Fruit fly (Drosophila melanogaster) whole organism, prepupa: Measurements from ENCODE around the gene Elovl7.

Source experiments
- Blimp-1 ChIP-seq: fragments of 200-800 bp; sonication (Bioruptor generic); optimal IDR thresholded peaks from 3 replicates; lab custom pipeline; 2017; ENCODE audit warnings: missing biosample characterization, missing genetic modification characterization, mild to moderate bottlenecking, moderate library complexity, missing genetic modification reagents
- CG10631 ChIP-seq: fragments of 200-800 bp; sonication (Bioruptor generic); optimal IDR thresholded peaks from 2 replicates; lab custom pipeline; 2016; ENCODE audit warnings: missing biosample characterization, missing genetic modification characterization
- CG10669 ChIP-seq: fragments of 200-800 bp; sonication (Bioruptor generic); optimal IDR thresholded peaks from 3 replicates; lab custom pipeline; 2018; ENCODE audit warnings: missing biosample characterization, mild to moderate bottlenecking, missing genetic modification characterization, moderate library complexity
- CG11762 ChIP-seq: fragments of 200-800 bp; sonication (Bioruptor generic); optimal IDR thresholded peaks from 3 replicates; lab custom pipeline; 2016; ENCODE audit warnings: missing biosample characterization, missing genetic modification characterization; ENCODE audit not compliant: insufficient read depth
- CG15336 ChIP-seq: fragments of 200-800 bp; sonication (Bioruptor generic); IDR thresholded peaks from 2 replicates; pipeline ENCODE4 v1.3.6; 2022; ENCODE audit warnings: missing biosample characterization, missing genetic modification characterization
- CG1621 ChIP-seq: fragments of 200-800 bp; sonication (Bioruptor generic); optimal IDR thresholded peaks from 3 replicates; lab custom pipeline; 2018; ENCODE audit warnings: missing biosample characterization, mild to moderate bottlenecking, missing genetic modification characterization
- CG16779 ChIP-seq: fragments of 200-800 bp; sonication (Bioruptor generic); optimal IDR thresholded peaks from 3 replicates; lab custom pipeline; 2017; ENCODE audit warnings: missing biosample characterization, mild to moderate bottlenecking, missing genetic modification characterization
- CG3032 ChIP-seq: fragments of 200-800 bp; optimal IDR thresholded peaks from 2 replicates; lab custom pipeline; 2019; ENCODE audit warnings: missing biosample characterization, mild to moderate bottlenecking, missing genetic modification characterization, moderate library complexity
- CG31627 ChIP-seq: fragments of 200-800 bp; sonication (Bioruptor generic); optimal IDR thresholded peaks from 3 replicates; lab custom pipeline; 2016; ENCODE audit warnings: missing biosample characterization, missing genetic modification characterization
- CG32006 ChIP-seq: fragments of 200-800 bp; sonication (Bioruptor generic); optimal IDR thresholded peaks from 3 replicates; lab custom pipeline; 2017; ENCODE audit warnings: missing biosample characterization, mild to moderate bottlenecking, missing genetic modification characterization
- CG34406 ChIP-seq: fragments of 200-800 bp; sonication (Bioruptor generic); optimal IDR thresholded peaks from 3 replicates; lab custom pipeline; 2016; ENCODE audit warnings: missing biosample characterization, missing genetic modification characterization
- CG3919 ChIP-seq: fragments of 200-800 bp; sonication (Bioruptor generic); optimal IDR thresholded peaks from 3 replicates; lab custom pipeline; 2016; ENCODE audit warnings: missing biosample characterization, missing genetic modification characterization
- CG4318 ChIP-seq: fragments of 200-800 bp; sonication (Bioruptor generic); optimal IDR thresholded peaks from 3 replicates; lab custom pipeline; 2017; ENCODE audit warnings: missing biosample characterization, mild to moderate bottlenecking, missing genetic modification characterization
- CG6792 ChIP-seq: fragments of 200-800 bp; sonication (Bioruptor generic); optimal IDR thresholded peaks from 3 replicates; lab custom pipeline; 2016; ENCODE audit warnings: missing biosample characterization, missing genetic modification characterization
- CG6808 ChIP-seq: fragments of 200-800 bp; sonication (Bioruptor generic); optimal IDR thresholded peaks from 3 replicates; lab custom pipeline; 2017; ENCODE audit warnings: missing biosample characterization, missing genetic modification characterization, mild to moderate bottlenecking, moderate library complexity, missing genetic modification reagents
- CG6854 ChIP-seq: fragments of 200-800 bp; sonication (Bioruptor generic); optimal IDR thresholded peaks from 2 replicates; lab custom pipeline; 2017; ENCODE audit warnings: missing biosample characterization, mild to moderate bottlenecking, missing genetic modification characterization
- CG7368 ChIP-seq: fragments of 200-800 bp; sonication (Bioruptor generic); optimal IDR thresholded peaks from 3 replicates; lab custom pipeline; 2016; ENCODE audit warnings: missing biosample characterization, missing genetic modification characterization
- CG8119 ChIP-seq: fragments of 200-800 bp; sonication (Bioruptor generic); IDR thresholded peaks from 3 replicates; pipeline ENCODE4 v1.3.6; 2022; ENCODE audit warnings: missing biosample characterization, missing genetic modification characterization
- CG8319 ChIP-seq: fragments of 200-800 bp; sonication (Bioruptor generic); optimal IDR thresholded peaks from 3 replicates; lab custom pipeline; 2016; ENCODE audit warnings: missing biosample characterization, missing genetic modification characterization
- CG9139 ChIP-seq: fragments of 200-800 bp; sonication (Bioruptor generic); optimal IDR thresholded peaks from 3 replicates; lab custom pipeline; 2017; ENCODE audit warnings: missing biosample characterization, mild to moderate bottlenecking, missing genetic modification characterization
- Eip75B ChIP-seq: fragments of 200-800 bp; sonication (Bioruptor generic); optimal IDR thresholded peaks from 3 replicates; lab custom pipeline; 2016; ENCODE audit warnings: missing biosample characterization, missing genetic modification characterization
- Eip78C ChIP-seq: fragments of 200-800 bp; sonication (Bioruptor generic); peaks from one replicate; lab custom pipeline; 2016; ENCODE audit warnings: missing biosample characterization, missing genetic modification characterization
- Eip93F ChIP-seq: fragments of 200-800 bp; sonication (Bioruptor generic); optimal IDR thresholded peaks from 2 replicates; lab custom pipeline; 2016; ENCODE audit warnings: missing biosample characterization, mild to moderate bottlenecking, missing genetic modification characterization
- Ets21C ChIP-seq: fragments of 200-800 bp; sonication (Bioruptor generic); optimal IDR thresholded peaks from 3 replicates; lab custom pipeline; 2016; ENCODE audit warnings: missing biosample characterization, missing genetic modification characterization
- Ets96B ChIP-seq: fragments of 200-800 bp; optimal IDR thresholded peaks from 2 replicates; lab custom pipeline; 2019; ENCODE audit warnings: missing biosample characterization, mild to moderate bottlenecking, missing genetic modification characterization, moderate library complexity
- Gug ChIP-seq: fragments of 200-800 bp; sonication (Bioruptor generic); IDR thresholded peaks from 2 replicates; pipeline ENCODE4 v1.3.6; 2022; ENCODE audit warnings: missing biosample characterization, missing genetic modification characterization
- Hr39 ChIP-seq: fragments of 200-800 bp; sonication (Bioruptor generic); optimal IDR thresholded peaks from 2 replicates; lab custom pipeline; 2016; ENCODE audit warnings: missing biosample characterization, missing genetic modification characterization
- Hr4 ChIP-seq: fragments of 200-800 bp; sonication (Bioruptor generic); optimal IDR thresholded peaks from 3 replicates; lab custom pipeline; 2016; ENCODE audit warnings: missing biosample characterization, missing genetic modification characterization
- Lpt ChIP-seq: fragments of 200-800 bp; sonication (Bioruptor generic); optimal IDR thresholded peaks from 3 replicates; lab custom pipeline; 2016; ENCODE audit warnings: missing biosample characterization, missing genetic modification characterization
- OdsH ChIP-seq: fragments of 200-800 bp; sonication (Bioruptor generic); optimal IDR thresholded peaks from 3 replicates; lab custom pipeline; 2016; ENCODE audit warnings: missing biosample characterization, missing genetic modification characterization
- Smox ChIP-seq: fragments of 200-800 bp; sonication (Bioruptor generic); optimal IDR thresholded peaks from 3 replicates; lab custom pipeline; 2016; ENCODE audit warnings: missing biosample characterization, missing genetic modification characterization
- Sox102F ChIP-seq: fragments of 200-800 bp; sonication (Bioruptor generic); optimal IDR thresholded peaks from 2 replicates; lab custom pipeline; 2016; ENCODE audit warnings: missing biosample characterization, mild to moderate bottlenecking, missing genetic modification characterization
- Sox14 ChIP-seq: fragments of 200-800 bp; sonication (Bioruptor generic); optimal IDR thresholded peaks from 3 replicates; lab custom pipeline; 2016; ENCODE audit warnings: missing biosample characterization, missing genetic modification characterization
- Sox15 ChIP-seq: fragments of 200-800 bp; sonication (Bioruptor generic); optimal IDR thresholded peaks from 3 replicates; lab custom pipeline; 2016; ENCODE audit warnings: missing biosample characterization, missing genetic modification characterization
- achi ChIP-seq: fragments of 200-800 bp; sonication (Bioruptor generic); optimal IDR thresholded peaks from 3 replicates; lab custom pipeline; 2016; ENCODE audit warnings: missing biosample characterization, missing genetic modification characterization
- acj6 ChIP-seq: fragments of 200-800 bp; sonication (Bioruptor generic); optimal IDR thresholded peaks from 3 replicates; lab custom pipeline; 2016; ENCODE audit warnings: missing biosample characterization, missing genetic modification characterization
- cyc ChIP-seq: fragments of 200-800 bp; sonication (Bioruptor generic); optimal IDR thresholded peaks from 3 replicates; lab custom pipeline; 2016; ENCODE audit warnings: missing biosample characterization, missing genetic modification characterization
- dac ChIP-seq: fragments of 200-800 bp; sonication (Bioruptor generic); optimal IDR thresholded peaks from 2 replicates; lab custom pipeline; 2017; ENCODE audit warnings: missing biosample characterization, mild to moderate bottlenecking, missing genetic modification characterization
- dsx ChIP-seq: fragments of 200-800 bp; optimal IDR thresholded peaks from 3 replicates; lab custom pipeline; 2019; ENCODE audit warnings: missing biosample characterization, mild to moderate bottlenecking, missing genetic modification characterization, moderate library complexity; ENCODE audit not compliant: poor library complexity, severe bottlenecking
- eg ChIP-seq: fragments of 200-800 bp; sonication (Bioruptor generic); IDR thresholded peaks from 3 replicates; pipeline ENCODE4 v1.3.6; 2022; ENCODE audit warnings: missing biosample characterization, missing genetic modification characterization
- esn ChIP-seq: fragments of 200-800 bp; sonication (Bioruptor generic); optimal IDR thresholded peaks from 2 replicates; lab custom pipeline; 2016; ENCODE audit warnings: missing biosample characterization, mild to moderate bottlenecking, missing genetic modification characterization, moderate library complexity
- fd59A ChIP-seq: fragments of 200-800 bp; sonication (Bioruptor generic); optimal IDR thresholded peaks from 2 replicates; lab custom pipeline; 2017; ENCODE audit warnings: missing biosample characterization, mild to moderate bottlenecking, missing genetic modification characterization, missing genetic modification reagents
- fd85E ChIP-seq: fragments of 200-800 bp; sonication (Bioruptor generic); optimal IDR thresholded peaks from 3 replicates; lab custom pipeline; 2016; ENCODE audit warnings: missing biosample characterization, missing genetic modification characterization
- fkh ChIP-seq: fragments of 200-800 bp; sonication (Bioruptor generic); optimal IDR thresholded peaks from 3 replicates; lab custom pipeline; 2017; ENCODE audit warnings: missing biosample characterization, mild to moderate bottlenecking, missing genetic modification characterization, moderate library complexity
- pdm3 ChIP-seq: fragments of 200-800 bp; sonication (Bioruptor generic); optimal IDR thresholded peaks from 3 replicates; lab custom pipeline; 2016; ENCODE audit warnings: missing biosample characterization, missing genetic modification characterization
- salr ChIP-seq, 2 experiments: fragments of 200-800 bp; sonication (Bioruptor generic); optimal IDR thresholded peaks; 3 replicates each; lab custom pipeline; 2016 to 2018; ENCODE audit warnings: missing biosample characterization in 2 of 2, missing genetic modification characterization in 2 of 2, mild to moderate bottlenecking in 1 of 2
- spab ChIP-seq: fragments of 200-800 bp; sonication (Bioruptor generic); optimal IDR thresholded peaks from 2 replicates; lab custom pipeline; 2017; ENCODE audit warnings: missing biosample characterization, mild to moderate bottlenecking, missing genetic modification characterization, missing genetic modification reagents
- ss ChIP-seq, 2 experiments: fragments of 200-800 bp; sonication (Bioruptor generic); optimal IDR thresholded peaks; 2 replicates in 1 of 2; 3 replicates in 1 of 2; lab custom pipeline; 2017 to 2018; ENCODE audit warnings: mild to moderate bottlenecking in 2 of 2, missing biosample characterization in 2 of 2, missing genetic modification characterization in 2 of 2, moderate library complexity in 1 of 2
- svp ChIP-seq: fragments of 200-800 bp; sonication (Bioruptor generic); peaks from one replicate; lab custom pipeline; 2016; ENCODE audit warnings: missing biosample characterization, missing genetic modification characterization
- topi ChIP-seq: fragments of 200-800 bp; sonication (Bioruptor generic); optimal IDR thresholded peaks from 3 replicates; lab custom pipeline; 2016; ENCODE audit warnings: missing biosample characterization, missing genetic modification characterization
- vri ChIP-seq: fragments of 200-800 bp; sonication (Bioruptor generic); optimal IDR thresholded peaks from 3 replicates; lab custom pipeline; 2016; ENCODE audit warnings: missing biosample characterization, mild to moderate bottlenecking, missing genetic modification characterization

Gene Elovl7

dm6 chr3R:7953041-7953788 is 42.4 kb downstream of the Elovl7 start:
- TF ChIP-seq CG6792: no peak
- no peak for TF ChIP-seq CG7368 (GFP tag; lab: Kevin White, UChicago)
- peak; percentile 24 for TF ChIP-seq acj6
- no peak for TF ChIP-seq CG1621 (tag; lab: Kevin White, UChicago)
- TF ChIP-seq esn (GFP tag; lab: Kevin White, UChicago): no peak
- peak; percentile 19 for TF ChIP-seq Eip75B (GFP tag; lab: Kevin White, UChicago)
- peak; percentile 6 for TF ChIP-seq OdsH (GFP tag; lab: Kevin White, UChicago)
- no peak for TF ChIP-seq cyc (GFP tag; lab: Kevin White, UChicago)
- TF ChIP-seq fd85E (GFP tag; lab: Kevin White, UChicago): no peak
- TF ChIP-seq CG34406: peak; percentile 15
- no peak for TF ChIP-seq dac (GFP tag; lab: Kevin White, UChicago)
- TF ChIP-seq pdm3: peak; percentile 1
- peak; percentile 52 for TF ChIP-seq CG10669 (GFP tag; lab: Kevin White, UChicago)
- no peak for TF ChIP-seq CG9139
- peak; percentile 61 for TF ChIP-seq spab (GFP tag; lab: Kevin White, UChicago)
- TF ChIP-seq fd59A (GFP tag; lab: Kevin White, UChicago): peak; percentile 0
- TF ChIP-seq CG6854 (GFP tag; lab: Kevin White, UChicago): no peak
- no peak for TF ChIP-seq Ets21C (GFP tag; lab: Kevin White, UChicago)
- no peak for TF ChIP-seq CG32006 (GFP tag; lab: Kevin White, UChicago)
- no peak for TF ChIP-seq Sox102F (GFP tag; lab: Kevin White, UChicago)
- TF ChIP-seq Eip93F (GFP tag; lab: Kevin White, UChicago): no peak
- TF ChIP-seq achi (GFP tag; lab: Kevin White, UChicago): peak; percentile 28
- TF ChIP-seq CG31627: no peak
- no peak for TF ChIP-seq CG16779 (tag; lab: Kevin White, UChicago)
- peak; percentile 66 for TF ChIP-seq Ets96B
- TF ChIP-seq CG8319 (GFP tag; lab: Kevin White, UChicago): no peak
- no peak for TF ChIP-seq CG4318
- TF ChIP-seq dsx (GFP tag; lab: Kevin White, UChicago): peak; percentile 72
- TF ChIP-seq Hr4 (GFP tag; lab: Kevin White, UChicago): no peak
- TF ChIP-seq CG8119 (GFP tag; lab: Robert Waterston, UW): 0 out of 3 replicates have a peak, but pooled peaks have one; percentile 26
- TF ChIP-seq Lpt (GFP tag; lab: Kevin White, UChicago): no peak
- TF ChIP-seq Smox (GFP tag; lab: Kevin White, UChicago): no peak
- TF ChIP-seq Sox15: no peak
- TF ChIP-seq Sox14: no peak
- no peak for TF ChIP-seq Gug (GFP tag; lab: Robert Waterston, UW)
- TF ChIP-seq CG10631 (GFP tag; lab: Kevin White, UChicago): peak; percentile 26
- TF ChIP-seq CG3032: peak; percentile 58
- TF ChIP-seq fkh (GFP tag; lab: Kevin White, UChicago): no peak
- TF ChIP-seq CG6808 (GFP tag; lab: Kevin White, UChicago): peak; percentile 49
- peak; percentile 20 for TF ChIP-seq CG3919
- TF ChIP-seq svp (GFP tag; lab: Kevin White, UChicago): peak; percentile 49
- no peak for TF ChIP-seq salr (GFP tag; optimal IDR thresholded peaks at IDR 0.05; lab: Kevin White, UChicago)
- no peak for TF ChIP-seq Hr39 (GFP tag; lab: Kevin White, UChicago)
- TF ChIP-seq CG15336 (GFP tag; lab: Robert Waterston, UW): peak; percentile 41; the same call in 1 of the 2 replicates
- no peak for TF ChIP-seq vri (GFP tag; lab: Kevin White, UChicago)
- peak in 1 of 2 experiments; percentile 38 for TF ChIP-seq ss (GFP tag; optimal IDR thresholded peaks at IDR 0.05; lab: Kevin White, UChicago)
- no peak for TF ChIP-seq CG11762 (GFP tag; lab: Kevin White, UChicago)
- TF ChIP-seq Blimp-1 (GFP tag; lab: Kevin White, UChicago): no peak
- TF ChIP-seq topi (GFP tag; lab: Kevin White, UChicago): no peak
- peak; percentile 77 for TF ChIP-seq Eip78C (GFP tag; lab: Kevin White, UChicago)
- no peak for TF ChIP-seq eg (GFP tag; lab: Robert Waterston, UW)
